Fruit fly (Drosophila melanogaster): ENCODE results near the gene Pdss2.

DNA sequence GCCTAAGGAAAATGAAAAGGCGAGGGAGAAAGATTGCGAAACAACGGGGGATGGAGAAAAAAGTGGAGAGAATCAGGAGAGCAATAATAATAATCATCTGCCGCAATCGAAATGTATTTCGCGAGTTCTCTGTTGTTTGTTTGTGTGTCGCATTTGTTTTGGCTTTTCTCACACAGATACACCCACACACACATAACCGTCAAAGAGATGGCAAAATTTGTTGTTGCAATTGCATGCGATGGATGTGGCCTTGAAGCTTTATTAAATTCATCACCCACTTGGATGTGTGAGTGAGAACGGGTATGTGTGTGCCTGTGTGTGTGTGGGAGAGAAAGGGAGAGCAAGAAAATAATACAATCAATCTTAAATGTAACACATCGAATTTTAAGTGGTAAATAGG, 16.0 kb upstream of the Pdss2 start:
- TF ChIP-seq pan (optimal IDR thresholded peaks at IDR 0.05) (no peak), Myc (optimal IDR thresholded peaks at IDR 0.05) (no peak), psq (GFP tag; optimal IDR thresholded peaks at IDR 0.05) (peak; percentile 76)
